Fruit fly (Drosophila melanogaster) whole organism, prepupa: ENCODE measurements around the gene CG31926.

Source experiments
- Blimp-1 ChIP-seq: fragments of 200-800 bp; sonication (Bioruptor generic); optimal IDR thresholded peaks from 3 replicates; lab custom pipeline; 2017; ENCODE audit warnings: missing biosample characterization, missing genetic modification characterization, mild to moderate bottlenecking, moderate library complexity, missing genetic modification reagents
- CG10631 ChIP-seq: fragments of 200-800 bp; sonication (Bioruptor generic); optimal IDR thresholded peaks from 2 replicates; lab custom pipeline; 2016; ENCODE audit warnings: missing biosample characterization, missing genetic modification characterization
- CG10669 ChIP-seq: fragments of 200-800 bp; sonication (Bioruptor generic); optimal IDR thresholded peaks from 3 replicates; lab custom pipeline; 2018; ENCODE audit warnings: missing biosample characterization, mild to moderate bottlenecking, missing genetic modification characterization, moderate library complexity
- CG11294 ChIP-seq: fragments of 200-800 bp; sonication (Bioruptor generic); IDR thresholded peaks from 2 replicates; pipeline ENCODE4 v1.3.6; 2022; ENCODE audit warnings: missing biosample characterization, missing genetic modification characterization
- CG11762 ChIP-seq: fragments of 200-800 bp; sonication (Bioruptor generic); optimal IDR thresholded peaks from 3 replicates; lab custom pipeline; 2016; ENCODE audit warnings: missing biosample characterization, missing genetic modification characterization; ENCODE audit not compliant: insufficient read depth
- CG11902 ChIP-seq: fragments of 200-800 bp; sonication (Bioruptor generic); optimal IDR thresholded peaks from 3 replicates; lab custom pipeline; 2016; ENCODE audit warnings: missing biosample characterization, missing genetic modification characterization
- CG15336 ChIP-seq: fragments of 200-800 bp; sonication (Bioruptor generic); IDR thresholded peaks from 2 replicates; pipeline ENCODE4 v1.3.6; 2022; ENCODE audit warnings: missing biosample characterization, missing genetic modification characterization
- CG16779 ChIP-seq: fragments of 200-800 bp; sonication (Bioruptor generic); optimal IDR thresholded peaks from 3 replicates; lab custom pipeline; 2017; ENCODE audit warnings: missing biosample characterization, mild to moderate bottlenecking, missing genetic modification characterization
- CG3032 ChIP-seq: fragments of 200-800 bp; optimal IDR thresholded peaks from 2 replicates; lab custom pipeline; 2019; ENCODE audit warnings: missing biosample characterization, mild to moderate bottlenecking, missing genetic modification characterization, moderate library complexity
- CG34406 ChIP-seq: fragments of 200-800 bp; sonication (Bioruptor generic); optimal IDR thresholded peaks from 3 replicates; lab custom pipeline; 2016; ENCODE audit warnings: missing biosample characterization, missing genetic modification characterization
- CG3919 ChIP-seq: fragments of 200-800 bp; sonication (Bioruptor generic); optimal IDR thresholded peaks from 3 replicates; lab custom pipeline; 2016; ENCODE audit warnings: missing biosample characterization, missing genetic modification characterization
- CG4318 ChIP-seq: fragments of 200-800 bp; sonication (Bioruptor generic); optimal IDR thresholded peaks from 3 replicates; lab custom pipeline; 2017; ENCODE audit warnings: missing biosample characterization, mild to moderate bottlenecking, missing genetic modification characterization
- CG6163 ChIP-seq: fragments of 200-800 bp; sonication (Bioruptor generic); IDR thresholded peaks from 3 replicates; pipeline ENCODE4 v1.3.6; 2022; ENCODE audit warnings: missing biosample characterization, missing genetic modification characterization
- CG6276 ChIP-seq: fragments of 200-800 bp; sonication (Bioruptor generic); optimal IDR thresholded peaks from 2 replicates; lab custom pipeline; 2017; ENCODE audit warnings: missing biosample characterization, mild to moderate bottlenecking, missing genetic modification characterization
- CG6792 ChIP-seq: fragments of 200-800 bp; sonication (Bioruptor generic); optimal IDR thresholded peaks from 3 replicates; lab custom pipeline; 2016; ENCODE audit warnings: missing biosample characterization, missing genetic modification characterization
- CG6808 ChIP-seq: fragments of 200-800 bp; sonication (Bioruptor generic); optimal IDR thresholded peaks from 3 replicates; lab custom pipeline; 2017; ENCODE audit warnings: missing biosample characterization, missing genetic modification characterization, mild to moderate bottlenecking, moderate library complexity, missing genetic modification reagents
- CG6854 ChIP-seq: fragments of 200-800 bp; sonication (Bioruptor generic); optimal IDR thresholded peaks from 2 replicates; lab custom pipeline; 2017; ENCODE audit warnings: missing biosample characterization, mild to moderate bottlenecking, missing genetic modification characterization
- CG7368 ChIP-seq: fragments of 200-800 bp; sonication (Bioruptor generic); optimal IDR thresholded peaks from 3 replicates; lab custom pipeline; 2016; ENCODE audit warnings: missing biosample characterization, missing genetic modification characterization
- CG8319 ChIP-seq: fragments of 200-800 bp; sonication (Bioruptor generic); optimal IDR thresholded peaks from 3 replicates; lab custom pipeline; 2016; ENCODE audit warnings: missing biosample characterization, missing genetic modification characterization
- CG9139 ChIP-seq: fragments of 200-800 bp; sonication (Bioruptor generic); optimal IDR thresholded peaks from 3 replicates; lab custom pipeline; 2017; ENCODE audit warnings: missing biosample characterization, mild to moderate bottlenecking, missing genetic modification characterization
- Eip75B ChIP-seq: fragments of 200-800 bp; sonication (Bioruptor generic); optimal IDR thresholded peaks from 3 replicates; lab custom pipeline; 2016; ENCODE audit warnings: missing biosample characterization, missing genetic modification characterization
- Ets21C ChIP-seq: fragments of 200-800 bp; sonication (Bioruptor generic); optimal IDR thresholded peaks from 3 replicates; lab custom pipeline; 2016; ENCODE audit warnings: missing biosample characterization, missing genetic modification characterization
- Ets96B ChIP-seq: fragments of 200-800 bp; optimal IDR thresholded peaks from 2 replicates; lab custom pipeline; 2019; ENCODE audit warnings: missing biosample characterization, mild to moderate bottlenecking, missing genetic modification characterization, moderate library complexity
- Gug ChIP-seq: fragments of 200-800 bp; sonication (Bioruptor generic); IDR thresholded peaks from 2 replicates; pipeline ENCODE4 v1.3.6; 2022; ENCODE audit warnings: missing biosample characterization, missing genetic modification characterization
- Hr38 ChIP-seq: sonication (Bioruptor generic); optimal IDR thresholded peaks from 2 replicates; lab custom pipeline; 2016; ENCODE audit warnings: missing biosample characterization, missing genetic modification characterization
- Hr39 ChIP-seq: fragments of 200-800 bp; sonication (Bioruptor generic); optimal IDR thresholded peaks from 2 replicates; lab custom pipeline; 2016; ENCODE audit warnings: missing biosample characterization, missing genetic modification characterization
- Hr4 ChIP-seq: fragments of 200-800 bp; sonication (Bioruptor generic); optimal IDR thresholded peaks from 3 replicates; lab custom pipeline; 2016; ENCODE audit warnings: missing biosample characterization, missing genetic modification characterization
- Lpt ChIP-seq: fragments of 200-800 bp; sonication (Bioruptor generic); optimal IDR thresholded peaks from 3 replicates; lab custom pipeline; 2016; ENCODE audit warnings: missing biosample characterization, missing genetic modification characterization
- Met ChIP-seq: fragments of 200-800 bp; sonication (Bioruptor generic); optimal IDR thresholded peaks from 3 replicates; lab custom pipeline; 2016; ENCODE audit warnings: missing biosample characterization, missing genetic modification characterization
- OdsH ChIP-seq: fragments of 200-800 bp; sonication (Bioruptor generic); optimal IDR thresholded peaks from 3 replicates; lab custom pipeline; 2016; ENCODE audit warnings: missing biosample characterization, missing genetic modification characterization
- Smox ChIP-seq: fragments of 200-800 bp; sonication (Bioruptor generic); optimal IDR thresholded peaks from 3 replicates; lab custom pipeline; 2016; ENCODE audit warnings: missing biosample characterization, missing genetic modification characterization
- Sox14 ChIP-seq: fragments of 200-800 bp; sonication (Bioruptor generic); optimal IDR thresholded peaks from 3 replicates; lab custom pipeline; 2016; ENCODE audit warnings: missing biosample characterization, missing genetic modification characterization
- Sox15 ChIP-seq: fragments of 200-800 bp; sonication (Bioruptor generic); optimal IDR thresholded peaks from 3 replicates; lab custom pipeline; 2016; ENCODE audit warnings: missing biosample characterization, missing genetic modification characterization
- achi ChIP-seq: fragments of 200-800 bp; sonication (Bioruptor generic); optimal IDR thresholded peaks from 3 replicates; lab custom pipeline; 2016; ENCODE audit warnings: missing biosample characterization, missing genetic modification characterization
- acj6 ChIP-seq: fragments of 200-800 bp; sonication (Bioruptor generic); optimal IDR thresholded peaks from 3 replicates; lab custom pipeline; 2016; ENCODE audit warnings: missing biosample characterization, missing genetic modification characterization
- eg ChIP-seq: fragments of 200-800 bp; sonication (Bioruptor generic); IDR thresholded peaks from 3 replicates; pipeline ENCODE4 v1.3.6; 2022; ENCODE audit warnings: missing biosample characterization, missing genetic modification characterization
- esn ChIP-seq: fragments of 200-800 bp; sonication (Bioruptor generic); optimal IDR thresholded peaks from 2 replicates; lab custom pipeline; 2016; ENCODE audit warnings: missing biosample characterization, mild to moderate bottlenecking, missing genetic modification characterization, moderate library complexity
- fd59A ChIP-seq: fragments of 200-800 bp; sonication (Bioruptor generic); optimal IDR thresholded peaks from 2 replicates; lab custom pipeline; 2017; ENCODE audit warnings: missing biosample characterization, mild to moderate bottlenecking, missing genetic modification characterization, missing genetic modification reagents
- fkh ChIP-seq: fragments of 200-800 bp; sonication (Bioruptor generic); optimal IDR thresholded peaks from 3 replicates; lab custom pipeline; 2017; ENCODE audit warnings: missing biosample characterization, mild to moderate bottlenecking, missing genetic modification characterization, moderate library complexity
- salr ChIP-seq, 2 experiments: fragments of 200-800 bp; sonication (Bioruptor generic); optimal IDR thresholded peaks; 3 replicates each; lab custom pipeline; 2016 to 2018; ENCODE audit warnings: missing biosample characterization in 2 of 2, missing genetic modification characterization in 2 of 2, mild to moderate bottlenecking in 1 of 2
- ss ChIP-seq, 2 experiments: fragments of 200-800 bp; sonication (Bioruptor generic); optimal IDR thresholded peaks; 2 replicates in 1 of 2; 3 replicates in 1 of 2; lab custom pipeline; 2017 to 2018; ENCODE audit warnings: mild to moderate bottlenecking in 2 of 2, missing biosample characterization in 2 of 2, missing genetic modification characterization in 2 of 2, moderate library complexity in 1 of 2
- svp ChIP-seq: fragments of 200-800 bp; sonication (Bioruptor generic); peaks from one replicate; lab custom pipeline; 2016; ENCODE audit warnings: missing biosample characterization, missing genetic modification characterization
- topi ChIP-seq: fragments of 200-800 bp; sonication (Bioruptor generic); optimal IDR thresholded peaks from 3 replicates; lab custom pipeline; 2016; ENCODE audit warnings: missing biosample characterization, missing genetic modification characterization

The CG31926 gene

DNA sequence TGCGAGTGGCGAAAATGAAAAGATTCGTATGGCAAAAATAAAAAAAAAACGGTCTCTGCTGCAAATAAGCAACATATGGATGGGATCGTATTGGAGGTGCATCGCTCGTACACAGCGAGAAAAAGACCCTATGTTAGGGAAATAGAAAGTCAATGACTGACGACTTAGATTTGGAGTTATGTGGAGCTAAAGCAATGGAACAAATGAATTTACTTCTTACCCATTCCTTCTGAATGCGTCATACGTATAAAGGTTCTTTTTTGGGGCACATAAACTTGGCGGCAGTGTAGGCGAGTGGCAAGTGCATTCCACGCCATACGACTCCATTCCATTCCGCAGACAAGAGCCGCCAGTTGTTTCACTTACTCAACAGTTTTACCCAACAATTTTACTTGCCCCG, 24.5 kb upstream of the CG31926 start (continued):
- TF ChIP-seq CG6276 (GFP tag; lab: Kevin White, UChicago), result peak; percentile 22
- peak; percentile 34 to 65 for TF ChIP-seq salr (GFP tag; optimal IDR thresholded peaks at IDR 0.05; lab: Kevin White, UChicago)
- peak; percentile 78 for TF ChIP-seq fd59A (GFP tag; lab: Kevin White, UChicago)
- peak; percentile 75 for TF ChIP-seq achi (GFP tag; lab: Kevin White, UChicago)
- TF ChIP-seq CG3032 (tag; lab: Kevin White, UChicago), result peak; percentile 79
- peak; percentile 66 for TF ChIP-seq Hr4 (GFP tag; lab: Kevin White, UChicago)
- no peak for TF ChIP-seq Hr38 (GFP tag; lab: Kevin White, UChicago)
- TF ChIP-seq CG15336 (GFP tag; lab: Robert Waterston, UW), result peak; percentile 50; the same call in 1 of the 2 replicates
- TF ChIP-seq Sox15 (GFP tag; lab: Kevin White, UChicago), result peak; percentile 58
- TF ChIP-seq Met (GFP tag; lab: Kevin White, UChicago), result peak; percentile 84
- TF ChIP-seq Sox14 (GFP tag; lab: Kevin White, UChicago), result peak; percentile 80
- peak; percentile 69 for TF ChIP-seq CG34406 (GFP tag; lab: Kevin White, UChicago)
- TF ChIP-seq Ets96B (tag; lab: Kevin White, UChicago), result peak; percentile 84
- peak; percentile 31; the same call in 1 of the 2 replicates for TF ChIP-seq Gug
- TF ChIP-seq CG11762 (GFP tag; lab: Kevin White, UChicago), result peak; percentile 67
- TF ChIP-seq CG6163 (GFP tag; lab: Robert Waterston, UW), result peak; percentile 85
- peak; percentile 28 for TF ChIP-seq CG6854 (GFP tag; lab: Kevin White, UChicago)
- peak; percentile 37 for TF ChIP-seq Blimp-1 (GFP tag; lab: Kevin White, UChicago)
- peak; percentile 56 for TF ChIP-seq Ets21C (GFP tag; lab: Kevin White, UChicago)
- peak; percentile 81 for TF ChIP-seq CG10669 (GFP tag; lab: Kevin White, UChicago)
- peak; percentile 75 for TF ChIP-seq Hr39 (GFP tag; lab: Kevin White, UChicago)
- peak; percentile 75 for TF ChIP-seq acj6 (GFP tag; lab: Kevin White, UChicago)
- TF ChIP-seq eg (GFP tag; lab: Robert Waterston, UW), result 0 out of 3 replicates have a peak, but pooled peaks have one; percentile 47
- peak; percentile 65 for TF ChIP-seq CG9139 (GFP tag; lab: Kevin White, UChicago)
- peak; percentile 70 for TF ChIP-seq CG11902 (GFP tag; lab: Kevin White, UChicago)
- no peak for TF ChIP-seq CG4318 (GFP tag; lab: Kevin White, UChicago)
- no peak for TF ChIP-seq CG11294
- TF ChIP-seq CG3919 (GFP tag; lab: Kevin White, UChicago), result peak; percentile 81
- peak; percentile 73 for TF ChIP-seq OdsH
- TF ChIP-seq CG16779 (tag; lab: Kevin White, UChicago), result peak; percentile 24
- peak; percentile 80 for TF ChIP-seq topi
- TF ChIP-seq svp (GFP tag; lab: Kevin White, UChicago), result peak; percentile 89
- TF ChIP-seq Smox, result peak; percentile 69
- TF ChIP-seq Eip75B (GFP tag; lab: Kevin White, UChicago), result peak; percentile 78
- TF ChIP-seq CG7368 (GFP tag; lab: Kevin White, UChicago), result peak; percentile 82
- no peak for TF ChIP-seq fkh (GFP tag; lab: Kevin White, UChicago)
- peak; percentile 58 to 80 for TF ChIP-seq ss (GFP tag; optimal IDR thresholded peaks at IDR 0.05; lab: Kevin White, UChicago)
- peak; percentile 82 for TF ChIP-seq esn (GFP tag; lab: Kevin White, UChicago)
- TF ChIP-seq CG10631, result peak; percentile 77
- peak; percentile 79 for TF ChIP-seq CG6808
- peak; percentile 83 for TF ChIP-seq CG6792 (GFP tag; lab: Kevin White, UChicago)
- peak; percentile 70 for TF ChIP-seq CG8319 (GFP tag; lab: Kevin White, UChicago)
- TF ChIP-seq Lpt, result peak; percentile 9
- TF ChIP-seq, all 60 proteins: peak for 54
